Worm (Caenorhabditis elegans) whole organism, midembryonic: ENCODE data around the gene F43C11.4.

Experiments used
- cog-1 ChIP-seq: sonication (generic microtip); optimal IDR thresholded peaks from 2 replicates; lab custom pipeline; 2016; ENCODE audit warnings: missing genetic modification characterization, missing compliant biosample characterization
- flt-1 ChIP-seq: fragments of 200-800 bp; sonication (Bioruptor generic); IDR thresholded peaks from 2 replicates; pipeline ENCODE4 v1.3.6; 2022; ENCODE audit warnings: missing genetic modification characterization, missing compliant biosample characterization
- ref-1 ChIP-seq: fragments of 200-800 bp; sonication (Bioruptor generic); conservative IDR thresholded peaks from 2 replicates; pipeline ENCODE4 v1.3.6; 2022; ENCODE audit warnings: missing genetic modification reagents, missing genetic modification characterization, missing compliant biosample characterization
- tab-1 ChIP-seq: fragments of 200-800 bp; sonication (Bioruptor generic); IDR thresholded peaks from 2 replicates; pipeline ENCODE4 v1.3.6; 2022; ENCODE audit warnings: missing genetic modification characterization, missing compliant biosample characterization
- ztf-29 ChIP-seq: fragments of 200-800 bp; sonication (Bioruptor generic); IDR thresholded peaks from 2 replicates; pipeline ENCODE4 v1.3.6; 2022; ENCODE audit warnings: missing genetic modification reagents, missing genetic modification characterization, missing compliant biosample characterization

- TF ChIP-seq flt-1 (GFP tag; lab: Robert Waterston, UW) (no peak), ref-1 (GFP tag; lab: Robert Waterston, UW) (no peak), cog-1 (tag; lab: Kevin White, UChicago) (no peak), tab-1 (GFP tag; lab: Robert Waterston, UW) (no peak), ztf-29 (GFP tag; lab: Robert Waterston, UW) (no peak)
Measured at ce11 chrII:2340974-2341373, 5.8 kb upstream of the F43C11.4 start.
